Worm (Caenorhabditis elegans) whole organism, L4 larva: ENCODE data around the gene F56C9.10.

Experiments used
- F37D6.2 ChIP-seq: sonication (generic microtip); optimal IDR thresholded peaks from 2 replicates; lab custom pipeline; 2016; ENCODE audit warnings: mild to moderate bottlenecking, missing genetic modification characterization, missing compliant biosample characterization
- F44E2.7 ChIP-seq: fragments of 200-800 bp; sonication (Bioruptor generic); IDR thresholded peaks from 2 replicates; pipeline ENCODE4 v2.1.2; 2022; ENCODE audit warnings: missing genetic modification characterization, missing compliant biosample characterization
- T20F7.1 ChIP-seq: fragments of 200-800 bp; sonication (Bioruptor generic); optimal IDR thresholded peaks from 2 replicates; lab custom pipeline; 2018; ENCODE audit warnings: mild to moderate bottlenecking, missing genetic modification characterization, missing compliant biosample characterization
- T26A8.4 ChIP-seq: fragments of 200-800 bp; sonication (Bioruptor generic); IDR thresholded peaks from 2 replicates; pipeline ENCODE4 v1.3.6; 2022; ENCODE audit warnings: missing genetic modification characterization, missing compliant biosample characterization
- Y48G9A.11 ChIP-seq: fragments of 200-800 bp; sonication (Bioruptor generic); IDR thresholded peaks from 2 replicates; pipeline ENCODE4 v1.3.6; 2022; ENCODE audit warnings: missing genetic modification reagents, missing genetic modification characterization, missing compliant biosample characterization
- Y75B8A.6 ChIP-seq: fragments of 200-800 bp; sonication (Bioruptor generic); IDR thresholded peaks from 2 replicates; pipeline ENCODE4 v1.3.6; 2022; ENCODE audit warnings: missing genetic modification reagents, missing genetic modification characterization, missing compliant biosample characterization
- ZK546.5 ChIP-seq, 2 experiments: sonication (generic microtip); optimal IDR thresholded peaks; 2 replicates each; lab custom pipeline; 2017; ENCODE audit warnings: missing biosample characterization in 2 of 2, missing genetic modification characterization in 2 of 2
- aha-1 ChIP-seq: fragments of 150-350 bp; peaks from one replicate; lab custom pipeline; 2014; ENCODE audit warnings: missing biosample characterization, missing genetic modification characterization
- aly-2 ChIP-seq: sonication (generic microtip); optimal IDR thresholded peaks from 2 replicates; lab custom pipeline; 2018; ENCODE audit warnings: missing biosample characterization, missing genetic modification characterization
- ama-1 ChIP-seq: fragments of 150-350 bp; optimal IDR thresholded peaks from 2 replicates; lab custom pipeline; 2014; ENCODE audit warnings: inconsistent platforms, mixed read lengths
- arid-1 ChIP-seq: fragments of 200-800 bp; sonication (Bioruptor generic); conservative IDR thresholded peaks from 2 replicates; pipeline ENCODE4 v1.3.6; 2022; ENCODE audit warnings: missing genetic modification reagents, missing genetic modification characterization, missing compliant biosample characterization
- ces-1 ChIP-seq: fragments of 150-350 bp; sonication (generic microtip); optimal IDR thresholded peaks from 4 replicates; lab custom pipeline; 2014; ENCODE audit warnings: missing biosample characterization, missing genetic modification reagents, missing genetic modification characterization
- daf-16 ChIP-seq, 3 experiments: sonication (generic microtip); optimal IDR thresholded peaks; 2 replicates each; lab custom pipeline; 2016 to 2017; ENCODE audit warnings: missing genetic modification characterization in 3 of 3, missing genetic modification reagents in 3 of 3, mild to moderate bottlenecking in 2 of 3, missing compliant biosample characterization in 2 of 3, missing biosample characterization in 1 of 3, moderate library complexity in 1 of 3
- daf-8 ChIP-seq: fragments of 200-800 bp; sonication (Bioruptor generic); IDR thresholded peaks from 2 replicates; pipeline ENCODE4 v1.3.6; 2022; ENCODE audit warnings: missing genetic modification characterization, missing compliant biosample characterization
- dmd-9 ChIP-seq: fragments of 200-800 bp; sonication (Bioruptor generic); IDR thresholded peaks from 2 replicates; pipeline ENCODE4 v1.3.6; 2022; ENCODE audit warnings: missing genetic modification reagents, missing genetic modification characterization, missing compliant biosample characterization
- dpl-1 ChIP-seq: fragments of 150-350 bp; optimal IDR thresholded peaks from 2 replicates; lab custom pipeline; 2014; ENCODE audit warnings: missing biosample characterization, missing genetic modification reagents, missing genetic modification characterization
- egl-27 ChIP-seq: sonication (generic microtip); optimal IDR thresholded peaks from 3 replicates; lab custom pipeline; 2017; ENCODE audit warnings: missing biosample characterization, missing genetic modification reagents, missing genetic modification characterization
- egl-43 ChIP-seq: fragments of 200-800 bp; sonication (Bioruptor generic); IDR thresholded peaks from 2 replicates; pipeline ENCODE4 v1.3.6; 2022; ENCODE audit warnings: missing genetic modification reagents, missing genetic modification characterization, missing compliant biosample characterization
- fkh-10 ChIP-seq: fragments of 150-350 bp; optimal IDR thresholded peaks from 2 replicates; lab custom pipeline; 2014; ENCODE audit warnings: missing biosample characterization, missing genetic modification reagents, missing genetic modification characterization
- fos-1 ChIP-seq: fragments of 150-350 bp; optimal IDR thresholded peaks from 2 replicates; lab custom pipeline; 2014; ENCODE audit warnings: missing biosample characterization, missing genetic modification characterization
- gei-8 ChIP-seq: fragments of 200-800 bp; sonication (Bioruptor generic); optimal IDR thresholded peaks from 2 replicates; lab custom pipeline; 2018; ENCODE audit warnings: mild to moderate bottlenecking, missing genetic modification characterization, missing compliant biosample characterization
- hif-1 ChIP-seq, 2 experiments: sonication (generic microtip); optimal IDR thresholded peaks; 2 replicates each; lab custom pipeline; 2016 to 2017; ENCODE audit warnings: missing compliant biosample characterization in 2 of 2, missing genetic modification characterization in 2 of 2, missing genetic modification reagents in 2 of 2, missing genotype in 2 of 2, mild to moderate bottlenecking in 1 of 2
- hlh-11 ChIP-seq: fragments of 200-800 bp; sonication (Bioruptor generic); optimal IDR thresholded peaks from 2 replicates; lab custom pipeline; 2018; ENCODE audit warnings: mild to moderate bottlenecking, missing genetic modification characterization, missing compliant biosample characterization
- hlh-30 ChIP-seq: sonication (generic microtip); optimal IDR thresholded peaks from 2 replicates; lab custom pipeline; 2017; ENCODE audit warnings: antibody characterized with exemption, mild to moderate bottlenecking, missing genetic modification characterization, missing compliant biosample characterization; ENCODE audit not compliant: insufficient read depth
- lim-7 ChIP-seq: fragments of 200-800 bp; sonication (Bioruptor generic); IDR thresholded peaks from 2 replicates; pipeline ENCODE4 v1.3.6; 2022; ENCODE audit warnings: missing genetic modification characterization, missing compliant biosample characterization
- lin-13 ChIP-seq: fragments of 150-350 bp; optimal IDR thresholded peaks from 2 replicates; lab custom pipeline; 2014; ENCODE audit warnings: missing biosample characterization, missing genetic modification reagents, missing genetic modification characterization
- lsy-2 ChIP-seq, 2 experiments: fragments of 150-350 bp in 1 of 2; sonication (generic microtip) in 1 of 2; optimal IDR thresholded peaks; 2 replicates each; lab custom pipeline; 2014 to 2017; ENCODE audit warnings: missing biosample characterization in 2 of 2, missing genetic modification characterization in 2 of 2
- madf-9 ChIP-seq: fragments of 200-800 bp; sonication (Bioruptor generic); conservative IDR thresholded peaks from 2 replicates; pipeline ENCODE4 v1.3.6; 2022; ENCODE audit warnings: missing genetic modification reagents, missing genetic modification characterization, missing compliant biosample characterization
- mdl-1 ChIP-seq, 2 experiments: fragments of 150-350 bp in 1 of 2; sonication (generic microtip) in 1 of 2; optimal IDR thresholded peaks; 2 replicates each; lab custom pipeline; 2014 to 2017; ENCODE audit warnings: missing biosample characterization in 2 of 2, missing genetic modification characterization in 2 of 2
- mep-1 ChIP-seq: fragments of 150-350 bp; sonication (generic microtip); optimal IDR thresholded peaks from 3 replicates; lab custom pipeline; 2014; ENCODE audit warnings: missing biosample characterization, missing genetic modification characterization
- mxl-2 ChIP-seq: fragments of 200-800 bp; sonication (Bioruptor generic); conservative IDR thresholded peaks from 2 replicates; pipeline ENCODE4 v1.3.6; 2022; ENCODE audit warnings: missing genetic modification reagents, missing genetic modification characterization, missing compliant biosample characterization
- nhr-10 ChIP-seq: fragments of 150-350 bp; optimal IDR thresholded peaks from 2 replicates; lab custom pipeline; 2014; ENCODE audit warnings: missing biosample characterization, missing genetic modification characterization
- nhr-102 ChIP-seq: sonication (generic microtip); optimal IDR thresholded peaks from 2 replicates; lab custom pipeline; 2016; ENCODE audit warnings: mild to moderate bottlenecking, missing genetic modification characterization, moderate library complexity, missing compliant biosample characterization
- nhr-11 ChIP-seq: fragments of 150-350 bp; optimal IDR thresholded peaks from 2 replicates; lab custom pipeline; 2014; ENCODE audit warnings: missing biosample characterization, missing genetic modification characterization
- nhr-237 ChIP-seq: sonication (generic microtip); optimal IDR thresholded peaks from 2 replicates; lab custom pipeline; 2017; ENCODE audit warnings: missing biosample characterization, missing genetic modification characterization
- nhr-48 ChIP-seq: sonication (generic microtip); optimal IDR thresholded peaks from 2 replicates; lab custom pipeline; 2016; ENCODE audit warnings: mild to moderate bottlenecking, missing genetic modification characterization, missing compliant biosample characterization
- nhr-76 ChIP-seq: fragments of 150-350 bp; optimal IDR thresholded peaks from 2 replicates; lab custom pipeline; 2014; ENCODE audit warnings: missing biosample characterization, missing genetic modification characterization
- nhr-77 ChIP-seq: fragments of 150-350 bp; optimal IDR thresholded peaks from 2 replicates; lab custom pipeline; 2014; ENCODE audit warnings: missing biosample characterization, missing genetic modification characterization
- pha-4 ChIP-seq, 2 experiments: fragments of 150-350 bp in 1 of 2; fragments of 200-800 bp in 1 of 2; sonication (Bioruptor generic) in 1 of 2; IDR thresholded peaks in 1 of 2; optimal IDR thresholded peaks in 1 of 2; 2 replicates each; pipeline versions ENCODE4 v1.3.6 to Lab custom; 2014 to 2022; ENCODE audit warnings: missing genetic modification characterization in 2 of 2, missing genetic modification reagents in 2 of 2, missing biosample characterization in 1 of 2, missing compliant biosample characterization in 1 of 2
- php-3 ChIP-seq: fragments of 200-800 bp; sonication (Bioruptor generic); IDR thresholded peaks from 2 replicates; pipeline ENCODE4 v1.3.6; 2022; ENCODE audit warnings: missing genetic modification reagents, missing genetic modification characterization, missing compliant biosample characterization
- pqm-1 ChIP-seq: sonication (generic microtip); optimal IDR thresholded peaks from 2 replicates; lab custom pipeline; 2017; ENCODE audit warnings: missing biosample characterization, missing genetic modification characterization
- set-16 ChIP-seq: fragments of 200-800 bp; sonication (Bioruptor generic); IDR thresholded peaks from 2 replicates; pipeline ENCODE4 v1.3.6; 2022; ENCODE audit warnings: missing genetic modification reagents, missing genetic modification characterization, missing compliant biosample characterization
- tra-1 ChIP-seq: fragments of 200-800 bp; sonication (Bioruptor generic); IDR thresholded peaks from 2 replicates; pipeline ENCODE4 v1.3.6; 2022; ENCODE audit warnings: missing genetic modification reagents, missing genetic modification characterization, missing compliant biosample characterization
- unc-130 ChIP-seq: sonication (generic microtip); optimal IDR thresholded peaks from 2 replicates; lab custom pipeline; 2016; ENCODE audit warnings: missing genetic modification reagents, missing genetic modification characterization, missing compliant biosample characterization
- unc-62 ChIP-seq, 3 experiments: fragments of 150-350 bp in 1 of 3; sonication (generic microtip); optimal IDR thresholded peaks in 2 of 3; peaks in 1 of 3; 1 replicate in 1 of 3; 2 replicates in 2 of 3; lab custom pipeline; 2014 to 2017; ENCODE audit warnings: missing biosample characterization in 3 of 3, missing genetic modification characterization in 3 of 3, missing genetic modification reagents in 3 of 3, missing genotype in 1 of 3
- zfp-3 ChIP-seq: fragments of 200-800 bp; sonication (Bioruptor generic); conservative IDR thresholded peaks from 2 replicates; pipeline ENCODE4 v1.3.6; 2022; ENCODE audit warnings: missing genetic modification reagents, missing genetic modification characterization, missing compliant biosample characterization

F56C9.10 gene

DNA sequence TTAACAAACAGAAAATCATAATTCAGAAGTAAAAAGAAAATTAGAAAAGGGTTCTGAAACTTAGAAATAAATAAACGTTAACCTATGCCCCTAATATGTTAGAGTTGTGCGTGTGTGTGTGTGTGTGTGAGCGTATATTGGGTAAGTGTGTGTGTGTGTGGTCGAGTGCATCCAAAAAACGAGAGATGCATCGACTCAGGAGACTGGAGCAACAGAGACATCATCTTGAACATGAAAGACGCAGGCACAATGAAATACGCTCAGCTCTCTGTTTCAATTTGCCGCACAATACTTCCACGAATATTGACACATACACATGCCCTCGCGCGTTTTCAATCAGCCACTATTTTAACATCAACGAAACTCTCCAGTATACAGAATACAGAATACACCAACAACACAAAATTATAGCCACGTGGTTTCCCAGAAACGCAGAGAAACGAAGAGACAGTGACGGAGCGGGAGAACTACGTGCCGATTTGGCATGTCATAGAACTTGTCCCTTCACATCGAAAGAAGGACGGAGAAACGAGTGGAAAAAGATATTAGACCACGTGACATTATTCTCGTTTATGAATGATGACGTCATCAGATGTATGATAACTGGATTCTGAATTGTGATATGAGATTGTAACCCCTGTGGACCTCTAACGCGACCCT, 41.2 kb upstream of the F56C9.10 start (continued):
- TF ChIP-seq daf-8 (GFP tag; lab: Robert Waterston, UW) (no peak), pha-4 (GFP tag; IDR thresholded peaks at IDR 0.05; lab: Robert Waterston, UW) (no peak), pha-4 (tag; optimal IDR thresholded peaks at IDR 0.05; lab: Kevin White, UChicago) (no peak), nhr-77 (tag; lab: Kevin White, UChicago) (peak; percentile 2), T26A8.4 (peak; percentile 74), mxl-2 (GFP tag; lab: Robert Waterston, UW) (no peak), hlh-11 (peak; percentile 92), unc-130 (GFP tag; lab: Kevin White, UChicago) (no peak), mdl-1 (tag; optimal IDR thresholded peaks at IDR 0.05; lab: Kevin White, UChicago) (peak; percentile 93 to 98), nhr-76 (tag; lab: Kevin White, UChicago) (no peak), arid-1 (peak; percentile 43; the same call in 1 of the 2 replicates), php-3 (0 out of 2 replicates have a peak, but pooled peaks have one; percentile 30), gei-8 (GFP tag; lab: Kevin White, UChicago) (peak; percentile 35), egl-43 (GFP tag; lab: Robert Waterston, UW) (peak; percentile 56; the same call in 1 of the 2 replicates), nhr-48 (peak; percentile 89), nhr-102 (tag; lab: Kevin White, UChicago) (peak; percentile 87), lin-13 (peak; percentile 12), dpl-1 (GFP tag; lab: Kevin White, UChicago) (peak; percentile 49), T20F7.1 (GFP tag; lab: Kevin White, UChicago) (peak; percentile 65), aha-1 (tag; lab: Kevin White, UChicago) (peak; percentile 100), lsy-2 (tag; optimal IDR thresholded peaks at IDR 0.05; lab: Kevin White, UChicago) (peak in 1 of 2 experiments; percentile 81), daf-16 (GFP tag; optimal IDR thresholded peaks at IDR 0.05; lab: Kevin White, UChicago) (no peak), daf-16 (tag; optimal IDR thresholded peaks at IDR 0.05; lab: Kevin White, UChicago) (peak; percentile 68), dmd-9 (GFP tag; lab: Robert Waterston, UW) (no peak), hlh-30 (tag; lab: Kevin White, UChicago) (peak; percentile 96), mep-1 (peak; percentile 79), ama-1 (peak; percentile 77), egl-27 (tag; lab: Kevin White, UChicago) (no peak)

DNA sequence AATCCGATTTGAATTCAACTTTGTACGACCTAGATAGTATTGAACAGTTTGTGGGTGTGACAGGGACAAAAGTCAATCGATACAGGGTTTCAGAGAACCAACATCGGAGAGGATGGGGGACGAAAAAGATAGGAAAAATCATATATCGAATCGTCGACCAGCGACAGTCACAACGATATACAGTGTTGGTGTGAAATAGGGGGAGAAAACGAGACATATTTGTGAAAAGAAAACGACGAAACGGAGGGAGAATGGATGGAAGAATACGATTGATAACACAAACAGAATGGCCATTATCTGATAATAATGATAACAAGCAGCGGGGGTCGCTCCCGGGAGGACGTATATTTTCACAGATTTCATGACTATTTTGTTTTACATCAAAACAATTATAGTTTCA, 40.3 kb upstream of the F56C9.10 start:
- no peak for TF ChIP-seq fos-1
- peak; percentile 80 for TF ChIP-seq pqm-1 (tag; lab: Kevin White, UChicago)
- no peak for TF ChIP-seq egl-27 (tag; lab: Kevin White, UChicago)
- no peak for TF ChIP-seq nhr-10 (tag; lab: Kevin White, UChicago)
- TF ChIP-seq nhr-11, result no peak
- no peak for TF ChIP-seq T20F7.1 (GFP tag; lab: Kevin White, UChicago)
- TF ChIP-seq php-3, result peak; percentile 22; the same call in 1 of the 2 replicates
- TF ChIP-seq lim-7 (GFP tag; lab: Robert Waterston, UW), result no peak
- no peak for TF ChIP-seq ces-1 (GFP tag; lab: Kevin White, UChicago)
- no peak for TF ChIP-seq set-16 (GFP tag; lab: Robert Waterston, UW)
- TF ChIP-seq Y48G9A.11 (GFP tag; lab: Robert Waterston, UW), result no peak
- no peak for TF ChIP-seq pha-4 (GFP tag; IDR thresholded peaks at IDR 0.05; lab: Robert Waterston, UW)
- TF ChIP-seq pha-4 (tag; optimal IDR thresholded peaks at IDR 0.05; lab: Kevin White, UChicago), result no peak
- TF ChIP-seq gei-8 (GFP tag; lab: Kevin White, UChicago), result no peak
- TF ChIP-seq unc-62 (GFP tag; optimal IDR thresholded peaks at IDR 0.05 in 1 of 2; lab: Kevin White, UChicago), result peak in 1 of 2 experiments; percentile 96
- no peak for TF ChIP-seq unc-62 (tag; optimal IDR thresholded peaks at IDR 0.05; lab: Kevin White, UChicago)
- no peak for TF ChIP-seq aha-1 (tag; lab: Kevin White, UChicago)
- TF ChIP-seq nhr-77 (tag; lab: Kevin White, UChicago), result no peak
- TF ChIP-seq F44E2.7 (GFP tag; lab: Robert Waterston, UW), result no peak
- peak; percentile 12 for TF ChIP-seq mep-1
- no peak for TF ChIP-seq madf-9 (GFP tag; lab: Robert Waterston, UW)
- no peak for TF ChIP-seq hif-1 (tag; optimal IDR thresholded peaks at IDR 0.05; lab: Kevin White, UChicago)
- peak; percentile 76 for TF ChIP-seq hlh-11
- TF ChIP-seq aly-2, result no peak
- TF ChIP-seq fkh-10 (GFP tag; lab: Kevin White, UChicago), result no peak
- no peak for TF ChIP-seq ZK546.5 (tag; optimal IDR thresholded peaks at IDR 0.05; lab: Kevin White, UChicago)
- TF ChIP-seq nhr-237 (tag; lab: Kevin White, UChicago), result no peak
- no peak for TF ChIP-seq Y75B8A.6 (GFP tag; lab: Robert Waterston, UW)
- no peak for TF ChIP-seq dmd-9 (GFP tag; lab: Robert Waterston, UW)
- no peak for TF ChIP-seq tra-1
- TF ChIP-seq zfp-3 (GFP tag; lab: Robert Waterston, UW), result no peak
- TF ChIP-seq F37D6.2, result no peak
